Fruit fly (Drosophila melanogaster): ENCODE measurements around the gene CG34161.
A peak's percentile ranks its signal among the peaks of the same experiment; 100 is the strongest.

CG34161 gene

DNA sequence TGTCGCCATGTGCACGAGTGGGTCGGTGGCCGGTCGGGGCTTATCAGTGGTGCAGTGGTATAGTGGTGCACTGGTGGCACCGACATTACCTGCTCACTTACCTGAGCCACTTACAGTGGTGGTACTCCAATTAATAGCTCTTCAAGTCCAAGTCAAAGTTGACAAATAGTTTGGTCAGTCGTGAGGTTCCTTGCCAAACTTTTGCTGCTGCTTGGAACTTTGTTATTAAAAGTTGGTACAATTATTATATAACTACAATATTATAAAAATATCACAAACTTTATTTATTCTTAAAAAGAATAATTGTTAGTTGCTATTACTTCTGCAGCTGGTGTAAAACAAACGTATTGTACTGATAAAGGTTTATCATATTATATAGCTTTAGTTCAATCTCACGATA is 37.5 kb downstream of the CG34161 start (continued):
- peak; percentile 11 for TF ChIP-seq Oli (tag; optimal IDR thresholded peaks at IDR 0.05)
- TF ChIP-seq pho (GFP tag; optimal IDR thresholded peaks at IDR 0.05), result no peak
- TF ChIP-seq ranshi (GFP tag; IDR thresholded peaks at IDR 0.05), result no peak
- TF ChIP-seq esg (GFP tag; conservative IDR thresholded peaks at IDR 0.05), result no peak
- TF ChIP-seq MBD-R2 (GFP tag; IDR thresholded peaks at IDR 0.05), result no peak
- no peak for TF ChIP-seq CG10431 (GFP tag; optimal IDR thresholded peaks at IDR 0.05)
- no peak for TF ChIP-seq sqz (GFP tag; optimal IDR thresholded peaks at IDR 0.05)
- no peak for TF ChIP-seq CG6689 (GFP tag; IDR thresholded peaks at IDR 0.05)
- no peak for TF ChIP-seq stwl (tag; optimal IDR thresholded peaks at IDR 0.05)
- TF ChIP-seq NfI (GFP tag; optimal IDR thresholded peaks at IDR 0.05), result no peak
- TF ChIP-seq CG10274 (GFP tag; optimal IDR thresholded peaks at IDR 0.05), result no peak
- no peak for TF ChIP-seq YL-1 (GFP tag; optimal IDR thresholded peaks at IDR 0.05)
- no peak for TF ChIP-seq fu2 (GFP tag; optimal IDR thresholded peaks at IDR 0.05)
- TF ChIP-seq CG1647 (GFP tag; optimal IDR thresholded peaks at IDR 0.05), result no peak
- TF ChIP-seq CG14667 (GFP tag; IDR thresholded peaks at IDR 0.05), result no peak
- no peak for TF ChIP-seq Neu2 (GFP tag; optimal IDR thresholded peaks at IDR 0.05; ENCODE audit: borderline replicate concordance)
- no peak for TF ChIP-seq gcm (GFP tag; optimal IDR thresholded peaks at IDR 0.05)
- TF ChIP-seq usp (GFP tag; optimal IDR thresholded peaks at IDR 0.05), result no peak
- no peak for TF ChIP-seq CG2129 (GFP tag; IDR thresholded peaks at IDR 0.05; ENCODE audit: partially characterized antibody)
- no peak for TF ChIP-seq CG9797 (GFP tag; optimal IDR thresholded peaks at IDR 0.05)
- TF ChIP-seq Xrp1 (GFP tag; IDR thresholded peaks at IDR 0.05), result 0 out of 2 replicates have a peak, but pooled peaks have one; percentile 20
- no peak for TF ChIP-seq croc (GFP tag; conservative IDR thresholded peaks at IDR 0.05)
- TF ChIP-seq Hr51 (GFP tag; optimal IDR thresholded peaks at IDR 0.05), result peak in 1 of 2 experiments; percentile 34
- TF ChIP-seq chn (GFP tag; optimal IDR thresholded peaks at IDR 0.05), result no peak
- no peak for TF ChIP-seq chinmo (GFP tag; IDR thresholded peaks at IDR 0.05; ENCODE audit: partially characterized antibody)
- no peak for TF ChIP-seq lilli (GFP tag; optimal IDR thresholded peaks at IDR 0.05)
- no peak for TF ChIP-seq CG15514 (GFP tag; optimal IDR thresholded peaks at IDR 0.05)
- TF ChIP-seq Atf3 (GFP tag; optimal IDR thresholded peaks at IDR 0.05), result no peak
- TF ChIP-seq CG14014 (GFP tag; IDR thresholded peaks at IDR 0.05), result no peak
- TF ChIP-seq slou (GFP tag; optimal IDR thresholded peaks at IDR 0.05), result no peak
- peak; percentile 5 for TF ChIP-seq CG17359 (tag; optimal IDR thresholded peaks at IDR 0.05)
- TF ChIP-seq abd-A (tag; optimal IDR thresholded peaks at IDR 0.05), result no peak
- TF ChIP-seq gce (GFP tag; IDR thresholded peaks at IDR 0.05), result 0 out of 3 replicates have a peak, but pooled peaks have one; percentile 12
- 0 out of 3 replicates have a peak, but pooled peaks have one; percentile 29 for TF ChIP-seq CG7357 (GFP tag; IDR thresholded peaks at IDR 0.05)
- TF ChIP-seq CG1603 (tag; optimal IDR thresholded peaks at IDR 0.05), result no peak
- TF ChIP-seq Dref (GFP tag; IDR thresholded peaks at IDR 0.05), result no peak
- no peak for TF ChIP-seq bcd (GFP tag; optimal IDR thresholded peaks at IDR 0.05)
- TF ChIP-seq Dbx (GFP tag; IDR thresholded peaks at IDR 0.05), result no peak
- no peak for TF ChIP-seq Abd-B (GFP tag; optimal IDR thresholded peaks at IDR 0.05)
- TF ChIP-seq E2f1 (GFP tag; IDR thresholded peaks at IDR 0.05), result no peak
- peak; percentile 25 for TF ChIP-seq unpg (GFP tag; optimal IDR thresholded peaks at IDR 0.05)
- no peak for TF ChIP-seq CG14710 (tag; optimal IDR thresholded peaks at IDR 0.05)
- TF ChIP-seq Hr3 (GFP tag; optimal IDR thresholded peaks at IDR 0.05), result no peak
- peak; percentile 81 for TF ChIP-seq CG6654 (GFP tag; optimal IDR thresholded peaks at IDR 0.05)
- TF ChIP-seq Pdp1 (GFP tag; optimal IDR thresholded peaks at IDR 0.05), result peak in 1 of 2 experiments; percentile 40
- TF ChIP-seq jing (GFP tag; optimal IDR thresholded peaks at IDR 0.05), result no peak
- TF ChIP-seq vnd (GFP tag; IDR thresholded peaks at IDR 0.05; ENCODE audit: partially characterized antibody), result no peak
- TF ChIP-seq CG7372 (GFP tag; IDR thresholded peaks at IDR 0.05), result no peak
- no peak for TF ChIP-seq Dfd (GFP tag; optimal IDR thresholded peaks at IDR 0.05)
- peak; percentile 47; the same call in 1 of the 3 replicates for TF ChIP-seq ken (GFP tag; IDR thresholded peaks at IDR 0.05)
- TF ChIP-seq CG11696 (GFP tag; IDR thresholded peaks at IDR 0.05), result peak; percentile 88

Measured in whole organism, embryonic.